Fruit fly (Drosophila melanogaster): ENCODE measurements around the gene Cp7Fa.

The Cp7Fa gene

dm6 chrX:8521492-8521891, 50.8 kb downstream of the Cp7Fa start:
- TF ChIP-seq gl (tag; optimal IDR thresholded peaks at IDR 0.05) (no peak), CG32121 (GFP tag; IDR thresholded peaks at IDR 0.05) (peak; percentile 64), CG15710 (tag; optimal IDR thresholded peaks at IDR 0.05) (no peak), Pif1A (GFP tag; optimal IDR thresholded peaks at IDR 0.05) (no peak), fd96Ca (GFP tag; IDR thresholded peaks at IDR 0.05) (no peak), Pif1B (GFP tag; optimal IDR thresholded peaks at IDR 0.05) (no peak), CG12605 (GFP tag; IDR thresholded peaks at IDR 0.05) (no peak), CG10348 (GFP tag; IDR thresholded peaks at IDR 0.05) (no peak), CG4496 (GFP tag; IDR thresholded peaks at IDR 0.05) (peak; percentile 52; the same call in 2 of the 3 replicates), D1 (tag; optimal IDR thresholded peaks at IDR 0.05) (no peak), CG14655 (GFP tag; optimal IDR thresholded peaks at IDR 0.05) (peak; percentile 55), Ets98B (GFP tag; IDR thresholded peaks at IDR 0.05) (peak; percentile 26; the same call in 1 of the 2 replicates), CG8301 (tag; optimal IDR thresholded peaks at IDR 0.05) (peak; percentile 50), Snoo (tag; optimal IDR thresholded peaks at IDR 0.05) (no peak), CG34367 (tag; optimal IDR thresholded peaks at IDR 0.05) (no peak)

dm6 chrX:8522504-8522903, 51.8 kb downstream of the Cp7Fa start:
- TF ChIP-seq Pif1A (GFP tag; optimal IDR thresholded peaks at IDR 0.05) (peak; percentile 8), CG8301 (tag; optimal IDR thresholded peaks at IDR 0.05) (no peak), CG32121 (GFP tag; IDR thresholded peaks at IDR 0.05) (peak; percentile 30; the same call in 1 of the 2 replicates), gl (tag; optimal IDR thresholded peaks at IDR 0.05) (no peak), Pif1B (GFP tag; optimal IDR thresholded peaks at IDR 0.05) (no peak), CG15710 (tag; optimal IDR thresholded peaks at IDR 0.05) (no peak)

Measured in whole organism, pupa.